Worm (Caenorhabditis elegans) whole organism, mixed stage, embryonic: ENCODE data around the gene T13C5.9.
A peak's percentile ranks its signal among the peaks of the same experiment; 100 is the strongest.

ENCODE experiments used
- M03D4.4 ChIP-seq: sonication (generic microtip); optimal IDR thresholded peaks from 2 replicates; lab custom pipeline; 2017; ENCODE audit warnings: mild to moderate bottlenecking, missing genetic modification characterization, missing compliant biosample characterization
- bed-3 ChIP-seq: fragments of 200-800 bp; sonication (Bioruptor generic); optimal IDR thresholded peaks from 3 replicates; lab custom pipeline; 2018; ENCODE audit warnings: mild to moderate bottlenecking, missing genetic modification characterization, moderate library complexity, missing compliant biosample characterization
- blmp-1 ChIP-seq: fragments of 150-350 bp; optimal IDR thresholded peaks from 2 replicates; lab custom pipeline; 2014; ENCODE audit warnings: missing biosample characterization, missing genetic modification characterization
- ceh-39 ChIP-seq: fragments of 150-350 bp; optimal IDR thresholded peaks from 2 replicates; lab custom pipeline; 2014; ENCODE audit warnings: missing biosample characterization, missing genetic modification characterization
- ceh-43 ChIP-seq: fragments of 200-800 bp; sonication (Bioruptor generic); optimal IDR thresholded peaks from 2 replicates; lab custom pipeline; 2018; ENCODE audit warnings: mild to moderate bottlenecking, missing genetic modification characterization, moderate library complexity, missing compliant biosample characterization
- ceh-83 ChIP-seq: fragments of 200-800 bp; sonication (Bioruptor generic); optimal IDR thresholded peaks from 2 replicates; lab custom pipeline; 2018; ENCODE audit warnings: mild to moderate bottlenecking, missing genetic modification characterization, missing compliant biosample characterization
- ces-1 ChIP-seq: fragments of 150-350 bp; optimal IDR thresholded peaks from 2 replicates; lab custom pipeline; 2014; ENCODE audit warnings: missing biosample characterization, missing genetic modification reagents, missing genetic modification characterization
- cnd-1 ChIP-seq: fragments of 200-800 bp; sonication (Bioruptor generic); optimal IDR thresholded peaks from 2 replicates; lab custom pipeline; 2018; ENCODE audit warnings: mild to moderate bottlenecking, missing genetic modification characterization, missing compliant biosample characterization
- elt-1 ChIP-seq: sonication (generic microtip); optimal IDR thresholded peaks from 2 replicates; lab custom pipeline; 2017; ENCODE audit warnings: missing genetic modification characterization, mild to moderate bottlenecking, missing compliant biosample characterization, antibody characterized with exemption, moderate library complexity, borderline replicate concordance; ENCODE audit not compliant: insufficient read depth
- elt-3 ChIP-seq: fragments of 150-350 bp; optimal IDR thresholded peaks from 2 replicates; lab custom pipeline; 2014; ENCODE audit warnings: missing biosample characterization, missing genetic modification characterization
- flh-1 ChIP-seq: fragments of 200-800 bp; sonication (Bioruptor generic); optimal IDR thresholded peaks from 2 replicates; lab custom pipeline; 2018; ENCODE audit warnings: mild to moderate bottlenecking, missing genetic modification characterization, moderate library complexity, missing compliant biosample characterization
- hlh-1 ChIP-seq: fragments of 150-350 bp; optimal IDR thresholded peaks from 2 replicates; lab custom pipeline; 2014; ENCODE audit warnings: missing biosample characterization, missing genetic modification reagents, missing genetic modification characterization
- lin-13 ChIP-seq: fragments of 150-350 bp; optimal IDR thresholded peaks from 2 replicates; lab custom pipeline; 2014; ENCODE audit warnings: missing biosample characterization, missing genetic modification characterization
- lin-32 ChIP-seq: fragments of 200-800 bp; sonication (Bioruptor generic); optimal IDR thresholded peaks from 2 replicates; lab custom pipeline; 2018; ENCODE audit warnings: mild to moderate bottlenecking, missing genetic modification characterization, missing compliant biosample characterization
- mab-5 ChIP-seq: fragments of 150-350 bp; optimal IDR thresholded peaks from 2 replicates; lab custom pipeline; 2014; ENCODE audit warnings: missing biosample characterization, missing genetic modification characterization
- mep-1 ChIP-seq: fragments of 150-350 bp; optimal IDR thresholded peaks from 2 replicates; lab custom pipeline; 2017; ENCODE audit warnings: missing biosample characterization, missing genetic modification reagents, missing genetic modification characterization, inconsistent platforms
- mls-2 ChIP-seq: sonication (generic microtip); optimal IDR thresholded peaks from 2 replicates; lab custom pipeline; 2016; ENCODE audit warnings: mild to moderate bottlenecking, missing genetic modification characterization, moderate library complexity, missing compliant biosample characterization
- nhr-237 ChIP-seq: fragments of 150-350 bp; optimal IDR thresholded peaks from 2 replicates; lab custom pipeline; 2014; ENCODE audit warnings: missing biosample characterization, missing genetic modification characterization
- nhr-28 ChIP-seq: fragments of 150-350 bp; optimal IDR thresholded peaks from 2 replicates; lab custom pipeline; 2014; ENCODE audit warnings: missing biosample characterization, missing genetic modification characterization
- pha-4 ChIP-seq: fragments of 150-350 bp; optimal IDR thresholded peaks from 2 replicates; lab custom pipeline; 2018; ENCODE audit warnings: missing biosample characterization, missing genetic modification reagents, missing genetic modification characterization
- sem-2 ChIP-seq: fragments of 200-800 bp; sonication (Bioruptor generic); optimal IDR thresholded peaks from 2 replicates; lab custom pipeline; 2018; ENCODE audit warnings: mild to moderate bottlenecking, missing genetic modification characterization, missing compliant biosample characterization
- snpc-4 ChIP-seq: fragments of 150-350 bp; optimal IDR thresholded peaks from 2 replicates; lab custom pipeline; 2014; ENCODE audit warnings: missing biosample characterization, missing genetic modification characterization
- sptf-1 ChIP-seq: sonication (generic microtip); optimal IDR thresholded peaks from 2 replicates; lab custom pipeline; 2017; ENCODE audit warnings: mild to moderate bottlenecking, missing genetic modification characterization, moderate library complexity, missing compliant biosample characterization
- tbx-8 ChIP-seq: fragments of 200-800 bp; sonication (Bioruptor generic); optimal IDR thresholded peaks from 2 replicates; lab custom pipeline; 2018; ENCODE audit warnings: mild to moderate bottlenecking, missing genetic modification characterization, moderate library complexity, missing compliant biosample characterization
- unc-120 ChIP-seq: sonication (generic microtip); optimal IDR thresholded peaks from 2 replicates; lab custom pipeline; 2017; ENCODE audit warnings: missing genetic modification characterization, missing compliant biosample characterization; ENCODE audit not compliant: poor library complexity, severe bottlenecking
- unc-62 ChIP-seq: fragments of 150-350 bp; optimal IDR thresholded peaks from 2 replicates; lab custom pipeline; 2014; ENCODE audit warnings: missing biosample characterization, missing genetic modification reagents, missing genetic modification characterization
- zip-8 ChIP-seq: fragments of 150-350 bp; optimal IDR thresholded peaks from 2 replicates; lab custom pipeline; 2014; ENCODE audit warnings: missing biosample characterization, missing genetic modification characterization
- ztf-11 ChIP-seq: fragments of 150-350 bp; optimal IDR thresholded peaks from 2 replicates; lab custom pipeline; 2014; ENCODE audit warnings: missing biosample characterization, missing genetic modification characterization

The T13C5.9 gene

DNA sequence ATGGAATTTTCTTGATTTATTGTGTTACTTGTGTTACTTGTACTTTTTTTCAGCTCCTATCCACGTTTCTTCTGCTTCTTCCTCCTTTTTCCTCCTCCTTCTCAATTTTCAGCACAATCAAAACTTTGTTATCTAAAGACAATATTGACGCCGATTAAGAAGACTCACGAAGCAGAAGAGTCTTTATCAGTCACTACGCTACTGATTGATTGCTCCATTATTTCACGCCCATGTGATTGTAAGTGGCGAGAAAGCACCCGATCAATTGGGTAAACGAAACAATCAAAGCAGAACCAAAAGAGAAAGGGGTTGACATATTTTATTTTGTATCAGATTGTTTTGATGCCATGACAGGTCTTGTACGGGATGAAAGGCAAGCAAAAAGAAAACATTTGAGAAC lies 20.8 kb upstream of the T13C5.9 start, which contains the start of gene T25B2.2:
Gene T25B2.2, plus strand, starts transcription at position 392 of the 400 bp plus-strand sequence.
- TF ChIP-seq ceh-43 (no peak), lin-32 (GFP tag; lab: Kevin White, UChicago) (no peak), pha-4 (tag; lab: Kevin White, UChicago) (no peak), ceh-83 (GFP tag; lab: Kevin White, UChicago) (no peak)

DNA sequence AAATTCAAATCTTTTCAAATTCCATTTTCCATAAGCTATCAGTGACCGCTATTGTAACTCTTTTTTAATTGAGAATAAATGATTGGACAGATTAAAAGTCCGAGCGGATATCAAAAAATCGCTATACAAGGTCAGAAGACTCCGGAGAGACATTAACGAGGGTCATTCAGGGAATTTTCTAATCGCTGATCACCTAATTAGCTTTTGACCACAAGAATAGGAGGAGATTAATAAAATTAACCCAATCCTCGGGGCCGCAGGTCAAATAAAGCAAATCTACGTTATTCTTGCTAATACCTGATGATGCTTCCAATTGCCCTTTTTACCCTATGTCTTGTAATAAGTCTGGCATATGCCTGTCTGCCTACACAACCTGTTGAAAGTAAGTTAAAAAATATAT lies 16.4 kb upstream of the T13C5.9 start, which contains the start of gene T25B2.1:
Gene T25B2.1, plus strand, starts transcription at position 301 of the 400 bp plus-strand sequence.
- no peak for TF ChIP-seq zip-8
- TF ChIP-seq snpc-4 (tag; lab: Kevin White, UChicago) = no peak
- no peak for TF ChIP-seq nhr-28 (tag; lab: Kevin White, UChicago)
- TF ChIP-seq sem-2 (GFP tag; lab: Kevin White, UChicago) = no peak
- no peak for TF ChIP-seq flh-1
- TF ChIP-seq M03D4.4 = no peak
- no peak for TF ChIP-seq mls-2 (tag; lab: Kevin White, UChicago)
- no peak for TF ChIP-seq bed-3 (GFP tag; lab: Kevin White, UChicago)
- TF ChIP-seq nhr-237 (tag; lab: Kevin White, UChicago) = no peak
- no peak for TF ChIP-seq mep-1
- no peak for TF ChIP-seq blmp-1 (tag; lab: Kevin White, UChicago)
- TF ChIP-seq cnd-1 (tag; lab: Kevin White, UChicago) = no peak
- TF ChIP-seq ceh-83 (GFP tag; lab: Kevin White, UChicago) = no peak

DNA sequence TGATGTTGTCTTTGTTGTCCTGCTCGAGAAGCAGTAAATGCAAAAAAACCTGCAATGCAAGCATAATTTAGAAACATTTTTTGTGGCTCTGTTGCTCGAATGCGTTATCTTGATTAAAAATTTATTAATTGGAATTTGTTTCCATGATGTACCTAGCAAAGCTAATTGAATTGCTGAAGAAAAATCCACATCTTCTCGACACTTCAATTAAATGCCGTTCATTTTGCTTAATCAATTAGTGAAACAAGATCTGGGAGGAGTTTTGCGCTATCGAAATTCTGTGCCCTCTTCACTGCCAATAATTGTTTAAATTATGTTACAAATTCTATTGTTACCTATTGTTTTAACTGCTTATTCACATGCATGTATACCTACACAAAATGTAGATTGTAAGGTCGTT lies 14.2 kb upstream of the T13C5.9 start, which contains the start of gene T25B2.3:
Gene T25B2.3, plus strand, starts transcription at position 301 of the 400 bp plus-strand sequence.
- TF ChIP-seq nhr-28 (tag; lab: Kevin White, UChicago) = no peak
- TF ChIP-seq sptf-1 (tag; lab: Kevin White, UChicago) = no peak
- no peak for TF ChIP-seq ceh-43
- TF ChIP-seq snpc-4 (tag; lab: Kevin White, UChicago) = no peak
- TF ChIP-seq lin-32 (GFP tag; lab: Kevin White, UChicago) = no peak
- no peak for TF ChIP-seq elt-3 (tag; lab: Kevin White, UChicago)
- TF ChIP-seq tbx-8 (GFP tag; lab: Kevin White, UChicago) = no peak
- TF ChIP-seq, all 35 proteins: peak for 0

DNA sequence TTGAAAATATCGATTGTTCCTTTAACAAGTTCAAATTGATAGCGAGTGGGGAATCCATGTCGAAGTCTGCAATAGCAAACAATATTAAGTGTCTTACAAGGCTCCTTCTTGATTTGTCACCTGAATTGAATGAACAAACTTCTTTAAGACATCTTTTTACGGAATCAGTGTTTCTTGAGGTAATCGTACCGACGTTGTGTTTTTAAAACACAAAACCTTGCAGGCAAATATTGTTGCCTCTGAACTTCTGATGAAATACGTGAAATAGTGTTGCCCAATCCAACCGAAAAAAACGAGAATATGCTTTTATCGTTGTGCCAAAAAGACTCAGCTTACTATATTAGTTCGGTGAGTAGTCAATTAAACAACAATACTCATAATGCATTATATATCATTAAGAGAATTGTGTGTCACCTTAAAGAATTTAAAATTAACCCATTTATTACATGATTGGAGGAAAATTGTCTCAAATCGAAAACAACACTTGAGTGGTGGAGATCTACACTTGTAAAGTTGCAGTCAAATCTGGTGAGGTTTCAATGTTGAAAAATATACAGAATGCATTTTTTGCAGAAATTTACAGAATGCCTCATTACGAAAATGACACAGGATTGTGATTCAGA lies 12.0 kb upstream of the T13C5.9 start, which contains the start of the genes T25B2.4 and T13C5.3:
Gene T25B2.4, plus strand, starts transcription at position 301 of the 623 bp plus-strand sequence.
Gene T13C5.3, plus strand, starts transcription at position 573 of the 623 bp plus-strand sequence.
- no peak for TF ChIP-seq mab-5 (tag; lab: Kevin White, UChicago)
- TF ChIP-seq ces-1 (GFP tag; lab: Kevin White, UChicago) = no peak
- TF ChIP-seq lin-13 (tag; lab: Kevin White, UChicago) = no peak
- TF ChIP-seq tbx-8 (GFP tag; lab: Kevin White, UChicago) = no peak

DNA sequence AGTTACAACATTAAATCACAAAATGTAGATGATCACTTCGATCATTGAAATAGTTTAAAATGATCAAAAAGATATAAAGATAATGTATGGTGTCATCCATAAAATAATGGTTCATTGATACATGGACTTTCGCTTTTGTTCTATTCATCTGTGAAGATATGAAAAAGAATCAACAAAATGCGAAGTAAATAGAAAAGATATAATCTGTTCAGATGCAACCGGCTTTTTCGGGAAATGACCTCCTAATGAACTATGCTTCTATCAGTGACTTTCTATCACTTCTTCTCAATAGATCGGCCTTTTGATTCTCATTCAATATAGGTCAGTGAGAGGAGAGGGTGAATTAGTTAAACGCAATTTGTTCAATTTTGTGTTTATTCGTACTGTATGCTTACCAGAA lies 11.1 kb upstream of the T13C5.9 start:
- TF ChIP-seq blmp-1 (tag; lab: Kevin White, UChicago) = peak; percentile 73
- no peak for TF ChIP-seq mls-2 (tag; lab: Kevin White, UChicago)

DNA sequence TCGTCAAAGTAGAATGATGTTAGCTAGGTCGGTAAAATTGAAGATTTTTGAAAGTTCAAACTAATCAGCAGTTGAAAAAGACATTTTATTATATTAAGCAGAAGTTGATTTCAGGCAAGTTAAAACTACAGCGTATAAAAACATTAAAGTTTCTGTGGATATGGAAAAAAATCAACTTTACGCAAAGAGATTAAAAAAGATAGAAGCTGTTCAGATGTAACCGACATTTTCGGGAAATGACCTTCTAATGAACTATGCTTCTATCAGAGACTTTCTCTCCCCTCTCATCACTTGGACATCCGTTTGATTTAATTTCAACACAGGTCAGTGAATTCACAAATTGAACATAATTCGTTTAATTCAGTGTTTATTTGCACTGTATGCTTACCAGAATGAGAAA lies 9.8 kb upstream of the T13C5.9 start, which contains the start of gene T13C5.7:
Gene T13C5.7, plus strand, starts transcription at position 301 of the 400 bp plus-strand sequence.
- TF ChIP-seq ceh-83 (GFP tag; lab: Kevin White, UChicago) = no peak
- no peak for TF ChIP-seq ceh-43
- no peak for TF ChIP-seq elt-1 (tag; lab: Kevin White, UChicago)
- TF ChIP-seq unc-120 (tag; lab: Kevin White, UChicago) = no peak
- TF ChIP-seq bed-3 (GFP tag; lab: Kevin White, UChicago) = no peak
- no peak for TF ChIP-seq sptf-1 (tag; lab: Kevin White, UChicago)
- no peak for TF ChIP-seq lin-13 (tag; lab: Kevin White, UChicago)
- no peak for TF ChIP-seq nhr-28 (tag; lab: Kevin White, UChicago)
- TF ChIP-seq lin-32 (GFP tag; lab: Kevin White, UChicago) = no peak
- TF ChIP-seq ztf-11 = no peak
- no peak for TF ChIP-seq ceh-39 (tag; lab: Kevin White, UChicago)
- TF ChIP-seq ces-1 (GFP tag; lab: Kevin White, UChicago) = no peak
- TF ChIP-seq M03D4.4 = no peak
- TF ChIP-seq hlh-1 (tag; lab: Kevin White, UChicago) = no peak
- TF ChIP-seq blmp-1 (tag; lab: Kevin White, UChicago) = no peak
- TF ChIP-seq mls-2 (tag; lab: Kevin White, UChicago) = no peak
- no peak for TF ChIP-seq unc-62 (GFP tag; lab: Kevin White, UChicago)
- TF ChIP-seq snpc-4 (tag; lab: Kevin White, UChicago) = no peak
